Worm (Caenorhabditis elegans) whole organism, mixed stage, embryonic: ENCODE measurements around the gene pap-2.

Experiments used
- M03D4.4 ChIP-seq: sonication (generic microtip); optimal IDR thresholded peaks from 2 replicates; lab custom pipeline; 2017; ENCODE audit warnings: mild to moderate bottlenecking, missing genetic modification characterization, missing compliant biosample characterization
- bed-3 ChIP-seq: fragments of 200-800 bp; sonication (Bioruptor generic); optimal IDR thresholded peaks from 3 replicates; lab custom pipeline; 2018; ENCODE audit warnings: mild to moderate bottlenecking, missing genetic modification characterization, moderate library complexity, missing compliant biosample characterization
- blmp-1 ChIP-seq: fragments of 150-350 bp; optimal IDR thresholded peaks from 2 replicates; lab custom pipeline; 2014; ENCODE audit warnings: missing biosample characterization, missing genetic modification characterization
- ceh-43 ChIP-seq: fragments of 200-800 bp; sonication (Bioruptor generic); optimal IDR thresholded peaks from 2 replicates; lab custom pipeline; 2018; ENCODE audit warnings: mild to moderate bottlenecking, missing genetic modification characterization, moderate library complexity, missing compliant biosample characterization
- ces-1 ChIP-seq: fragments of 150-350 bp; optimal IDR thresholded peaks from 2 replicates; lab custom pipeline; 2014; ENCODE audit warnings: missing biosample characterization, missing genetic modification reagents, missing genetic modification characterization
- cnd-1 ChIP-seq: fragments of 200-800 bp; sonication (Bioruptor generic); optimal IDR thresholded peaks from 2 replicates; lab custom pipeline; 2018; ENCODE audit warnings: mild to moderate bottlenecking, missing genetic modification characterization, missing compliant biosample characterization
- drap-1 ChIP-seq: fragments of 200-800 bp; sonication (Bioruptor generic); optimal IDR thresholded peaks from 3 replicates; lab custom pipeline; 2018; ENCODE audit warnings: mild to moderate bottlenecking, missing genetic modification characterization, missing compliant biosample characterization
- elt-1 ChIP-seq: sonication (generic microtip); optimal IDR thresholded peaks from 2 replicates; lab custom pipeline; 2017; ENCODE audit warnings: missing genetic modification characterization, mild to moderate bottlenecking, missing compliant biosample characterization, antibody characterized with exemption, moderate library complexity, borderline replicate concordance; ENCODE audit not compliant: insufficient read depth
- elt-3 ChIP-seq: fragments of 150-350 bp; optimal IDR thresholded peaks from 2 replicates; lab custom pipeline; 2014; ENCODE audit warnings: missing biosample characterization, missing genetic modification characterization
- flh-1 ChIP-seq: fragments of 200-800 bp; sonication (Bioruptor generic); optimal IDR thresholded peaks from 2 replicates; lab custom pipeline; 2018; ENCODE audit warnings: mild to moderate bottlenecking, missing genetic modification characterization, moderate library complexity, missing compliant biosample characterization
- ham-2 ChIP-seq: fragments of 200-800 bp; sonication (Bioruptor generic); optimal IDR thresholded peaks from 2 replicates; lab custom pipeline; 2018; ENCODE audit warnings: mild to moderate bottlenecking, missing genetic modification characterization, missing compliant biosample characterization
- hlh-1 ChIP-seq: fragments of 150-350 bp; optimal IDR thresholded peaks from 2 replicates; lab custom pipeline; 2014; ENCODE audit warnings: missing biosample characterization, missing genetic modification reagents, missing genetic modification characterization
- lin-13 ChIP-seq: fragments of 150-350 bp; optimal IDR thresholded peaks from 2 replicates; lab custom pipeline; 2014; ENCODE audit warnings: missing biosample characterization, missing genetic modification characterization
- lin-32 ChIP-seq: fragments of 200-800 bp; sonication (Bioruptor generic); optimal IDR thresholded peaks from 2 replicates; lab custom pipeline; 2018; ENCODE audit warnings: mild to moderate bottlenecking, missing genetic modification characterization, missing compliant biosample characterization
- lsy-2 ChIP-seq: fragments of 150-350 bp; optimal IDR thresholded peaks from 2 replicates; lab custom pipeline; 2014; ENCODE audit warnings: missing biosample characterization, missing genetic modification characterization
- mab-5 ChIP-seq: fragments of 150-350 bp; optimal IDR thresholded peaks from 2 replicates; lab custom pipeline; 2014; ENCODE audit warnings: missing biosample characterization, missing genetic modification characterization
- mep-1 ChIP-seq: fragments of 150-350 bp; optimal IDR thresholded peaks from 2 replicates; lab custom pipeline; 2017; ENCODE audit warnings: missing biosample characterization, missing genetic modification reagents, missing genetic modification characterization, inconsistent platforms
- mls-2 ChIP-seq: sonication (generic microtip); optimal IDR thresholded peaks from 2 replicates; lab custom pipeline; 2016; ENCODE audit warnings: mild to moderate bottlenecking, missing genetic modification characterization, moderate library complexity, missing compliant biosample characterization
- nhr-12 ChIP-seq: fragments of 150-350 bp; optimal IDR thresholded peaks from 2 replicates; lab custom pipeline; 2014; ENCODE audit warnings: missing biosample characterization, missing genetic modification characterization
- nhr-2 ChIP-seq: fragments of 150-350 bp; optimal IDR thresholded peaks from 2 replicates; lab custom pipeline; 2014; ENCODE audit warnings: missing biosample characterization, missing genetic modification characterization
- nhr-237 ChIP-seq: fragments of 150-350 bp; optimal IDR thresholded peaks from 2 replicates; lab custom pipeline; 2014; ENCODE audit warnings: missing biosample characterization, missing genetic modification characterization
- nhr-28 ChIP-seq: fragments of 150-350 bp; optimal IDR thresholded peaks from 2 replicates; lab custom pipeline; 2014; ENCODE audit warnings: missing biosample characterization, missing genetic modification characterization
- nhr-76 ChIP-seq: sonication (generic microtip); optimal IDR thresholded peaks from 2 replicates; lab custom pipeline; 2017; ENCODE audit warnings: missing biosample characterization, missing genetic modification characterization
- pha-4 ChIP-seq: fragments of 150-350 bp; optimal IDR thresholded peaks from 2 replicates; lab custom pipeline; 2018; ENCODE audit warnings: missing biosample characterization, missing genetic modification reagents, missing genetic modification characterization
- sem-2 ChIP-seq: fragments of 200-800 bp; sonication (Bioruptor generic); optimal IDR thresholded peaks from 2 replicates; lab custom pipeline; 2018; ENCODE audit warnings: mild to moderate bottlenecking, missing genetic modification characterization, missing compliant biosample characterization
- snpc-4 ChIP-seq: fragments of 150-350 bp; optimal IDR thresholded peaks from 2 replicates; lab custom pipeline; 2014; ENCODE audit warnings: missing biosample characterization, missing genetic modification characterization
- sptf-1 ChIP-seq: sonication (generic microtip); optimal IDR thresholded peaks from 2 replicates; lab custom pipeline; 2017; ENCODE audit warnings: mild to moderate bottlenecking, missing genetic modification characterization, moderate library complexity, missing compliant biosample characterization
- tbx-8 ChIP-seq: fragments of 200-800 bp; sonication (Bioruptor generic); optimal IDR thresholded peaks from 2 replicates; lab custom pipeline; 2018; ENCODE audit warnings: mild to moderate bottlenecking, missing genetic modification characterization, moderate library complexity, missing compliant biosample characterization
- unc-120 ChIP-seq: sonication (generic microtip); optimal IDR thresholded peaks from 2 replicates; lab custom pipeline; 2017; ENCODE audit warnings: missing genetic modification characterization, missing compliant biosample characterization; ENCODE audit not compliant: poor library complexity, severe bottlenecking
- unc-39 ChIP-seq: fragments of 150-350 bp; optimal IDR thresholded peaks from 2 replicates; lab custom pipeline; 2014; ENCODE audit warnings: missing biosample characterization, missing genetic modification characterization
- unc-62 ChIP-seq: fragments of 150-350 bp; optimal IDR thresholded peaks from 2 replicates; lab custom pipeline; 2014; ENCODE audit warnings: missing biosample characterization, missing genetic modification reagents, missing genetic modification characterization
- zip-8 ChIP-seq: fragments of 150-350 bp; optimal IDR thresholded peaks from 2 replicates; lab custom pipeline; 2014; ENCODE audit warnings: missing biosample characterization, missing genetic modification characterization
- ztf-11 ChIP-seq: fragments of 150-350 bp; optimal IDR thresholded peaks from 2 replicates; lab custom pipeline; 2014; ENCODE audit warnings: missing biosample characterization, missing genetic modification characterization

pap-2 gene

DNA sequence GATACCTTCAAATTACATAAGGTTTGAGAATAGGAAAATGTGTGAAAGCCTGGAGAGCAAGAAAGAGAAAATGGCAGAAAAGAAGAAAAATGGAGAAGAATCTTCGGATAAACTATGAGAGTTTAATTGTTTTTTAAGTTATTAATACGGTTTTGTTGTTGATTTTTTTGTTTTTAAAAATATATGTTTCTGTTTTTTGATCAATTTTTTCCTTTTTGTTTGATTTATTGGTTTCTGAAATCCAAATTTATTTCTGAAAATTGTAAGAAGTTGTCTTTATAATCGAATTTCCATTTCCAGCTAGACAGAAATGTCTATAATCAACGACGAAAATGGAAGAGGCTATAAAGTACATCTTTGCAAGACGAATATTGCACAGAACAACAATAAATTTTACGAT, 16.5 kb downstream of the pap-2 start, which contains the start of gene parp-2:
Gene parp-2 (plus strand): TSS at position 301 of the 400 bp plus-strand sequence.
- TF ChIP-seq cnd-1 (tag; lab: Kevin White, UChicago): no peak

DNA sequence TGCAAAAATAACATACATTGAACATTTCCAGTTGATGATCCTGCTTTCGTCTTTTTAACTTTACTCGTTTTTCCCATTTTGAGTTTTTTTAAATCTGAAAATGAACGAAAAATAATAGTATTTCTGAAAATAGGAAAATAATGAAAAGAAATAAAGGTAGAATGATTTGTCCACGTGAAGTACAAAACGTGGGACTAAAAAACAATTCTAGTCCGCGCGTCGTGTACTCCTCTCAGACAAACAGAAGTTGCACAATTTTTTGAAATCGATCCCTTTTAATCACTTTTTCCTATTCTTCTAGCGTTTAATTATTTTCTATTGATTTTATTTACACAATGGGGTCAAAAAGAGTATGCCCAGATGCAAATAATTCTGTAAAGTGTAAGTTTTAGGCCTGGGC, 18.1 kb downstream of the pap-2 start, which contains the start of the genes E02H1.1 and tag-124:
Gene E02H1.1 (minus strand): TSS at position 94 of the 400 bp plus-strand sequence.
Gene tag-124 (plus strand): TSS at position 222 of the 400 bp plus-strand sequence.
- TF ChIP-seq nhr-237 (tag; lab: Kevin White, UChicago) (peak; percentile 37), elt-3 (no peak), blmp-1 (no peak), nhr-12 (no peak), mls-2 (tag; lab: Kevin White, UChicago) (no peak), nhr-28 (no peak), tbx-8 (GFP tag; lab: Kevin White, UChicago) (no peak), sem-2 (GFP tag; lab: Kevin White, UChicago) (no peak), mab-5 (tag; lab: Kevin White, UChicago) (no peak), unc-62 (GFP tag; lab: Kevin White, UChicago) (no peak), lsy-2 (tag; lab: Kevin White, UChicago) (peak; percentile 25), elt-1 (tag; lab: Kevin White, UChicago) (no peak), ceh-43 (no peak), M03D4.4 (tag; lab: Kevin White, UChicago) (no peak), mep-1 (peak; percentile 28), hlh-1 (tag; lab: Kevin White, UChicago) (no peak), ham-2 (no peak), unc-39 (tag; lab: Kevin White, UChicago) (no peak), ces-1 (GFP tag; lab: Kevin White, UChicago) (peak; percentile 16), flh-1 (GFP tag; lab: Kevin White, UChicago) (no peak), zip-8 (tag; lab: Kevin White, UChicago) (no peak), bed-3 (GFP tag; lab: Kevin White, UChicago) (no peak), lin-13 (no peak), unc-120 (tag; lab: Kevin White, UChicago) (no peak), sptf-1 (tag; lab: Kevin White, UChicago) (no peak), cnd-1 (tag; lab: Kevin White, UChicago) (no peak), nhr-76 (tag; lab: Kevin White, UChicago) (no peak)

DNA sequence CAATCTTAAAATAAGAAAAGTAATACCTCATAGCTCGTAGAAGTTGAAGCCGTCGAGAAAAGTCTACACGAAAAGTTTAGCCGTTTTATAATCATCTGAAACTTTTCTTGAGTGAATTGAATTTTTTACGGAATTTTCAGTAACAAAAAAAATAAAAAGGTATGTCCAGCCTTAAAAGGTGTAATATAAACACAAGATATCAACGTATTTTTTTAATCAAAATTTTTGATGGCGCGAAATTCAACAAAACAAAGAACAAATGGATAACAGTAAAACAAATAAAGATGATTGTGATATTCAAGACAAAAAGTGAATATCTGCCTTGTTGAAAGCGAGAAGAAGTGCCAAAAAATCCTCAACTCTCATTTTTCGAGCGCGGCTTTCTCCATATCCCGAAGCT, 19.5 kb downstream of the pap-2 start, which contains the start of gene eral-1:
Gene eral-1 (minus strand): TSS at position 101 of the 400 bp plus-strand sequence.
- TF ChIP-seq M03D4.4 (tag; lab: Kevin White, UChicago) (no peak), ham-2 (no peak), mab-5 (tag; lab: Kevin White, UChicago) (no peak), nhr-237 (tag; lab: Kevin White, UChicago) (no peak), lin-32 (GFP tag; lab: Kevin White, UChicago) (no peak), snpc-4 (no peak), flh-1 (GFP tag; lab: Kevin White, UChicago) (no peak), nhr-2 (tag; lab: Kevin White, UChicago) (no peak), unc-62 (GFP tag; lab: Kevin White, UChicago) (no peak), mep-1 (no peak)

DNA sequence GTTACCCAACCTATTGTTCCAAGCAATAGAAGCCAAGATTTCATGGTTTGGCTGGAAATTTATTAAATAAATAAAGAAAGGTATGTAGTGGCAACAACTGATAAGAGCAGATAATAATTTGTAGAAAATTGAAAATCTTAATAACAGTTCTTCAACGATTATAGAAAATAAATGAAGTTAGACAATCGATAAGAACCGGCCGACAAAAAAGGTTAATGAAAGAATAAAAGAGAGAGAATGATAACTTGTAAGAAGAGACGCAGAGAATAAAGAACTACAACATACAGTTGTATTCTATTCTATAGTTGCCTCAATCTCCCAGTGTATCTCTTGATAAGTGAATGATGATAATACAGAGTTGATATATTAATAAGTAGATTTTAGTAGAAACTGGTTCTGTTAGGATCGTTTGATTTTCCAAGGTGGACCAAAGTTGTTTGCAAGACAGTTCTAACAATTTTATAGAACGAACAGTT, 22.4 kb downstream of the pap-2 start, which contains the start of gene ugt-58:
Gene ugt-58 (minus strand): TSS at position 51 of the 476 bp plus-strand sequence.
- TF ChIP-seq ztf-11 (tag; lab: Kevin White, UChicago) (no peak), unc-120 (tag; lab: Kevin White, UChicago) (no peak), nhr-28 (peak; percentile 52)
- TF ChIP-seq, all 35 proteins: peak for 1

DNA sequence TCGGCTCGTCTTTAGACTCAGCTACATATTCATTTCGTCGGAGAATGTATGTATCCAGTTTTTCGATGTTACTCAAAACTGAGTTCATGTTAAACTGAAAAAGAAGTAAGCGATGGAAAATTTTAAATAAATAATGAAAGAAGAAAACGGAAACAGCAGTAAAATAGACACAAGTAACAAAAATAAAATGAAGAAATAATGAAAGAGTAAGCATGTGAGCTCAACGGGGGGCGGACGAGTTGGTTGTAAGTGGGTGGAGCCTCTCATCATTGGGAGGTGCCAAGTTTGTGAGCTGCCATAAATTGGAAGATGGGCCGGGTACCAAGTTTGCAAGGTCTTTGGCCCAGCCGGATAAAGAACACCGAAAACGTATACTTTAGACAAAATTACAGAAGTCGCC, 25.7 kb downstream of the pap-2 start, which contains the start of gene wee-1.1:
Gene wee-1.1 (minus strand): TSS at position 101 of the 400 bp plus-strand sequence.
- no peak for TF ChIP-seq M03D4.4 (tag; lab: Kevin White, UChicago)
- TF ChIP-seq sem-2 (GFP tag; lab: Kevin White, UChicago): no peak
- no peak for TF ChIP-seq ceh-43
- no peak for TF ChIP-seq pha-4 (tag; lab: Kevin White, UChicago)
- TF ChIP-seq ces-1 (GFP tag; lab: Kevin White, UChicago): no peak
- TF ChIP-seq lsy-2 (tag; lab: Kevin White, UChicago): no peak
- no peak for TF ChIP-seq cnd-1 (tag; lab: Kevin White, UChicago)
- TF ChIP-seq nhr-2 (tag; lab: Kevin White, UChicago): no peak
- TF ChIP-seq mep-1: no peak
- TF ChIP-seq drap-1 (GFP tag; lab: Kevin White, UChicago): no peak
- TF ChIP-seq ztf-11 (tag; lab: Kevin White, UChicago): no peak
- no peak for TF ChIP-seq hlh-1 (tag; lab: Kevin White, UChicago)
- TF ChIP-seq tbx-8 (GFP tag; lab: Kevin White, UChicago): no peak
- no peak for TF ChIP-seq elt-3
